Fruit fly (Drosophila melanogaster) whole organism, embryonic: ENCODE measurements around the gene mio.

Source experiments
- BtbVII ChIP-seq: fragments of 200-800 bp; sonication (Bioruptor generic); optimal IDR thresholded peaks from 3 replicates; lab custom pipeline; 2017; ENCODE audit warnings: missing biosample characterization, mild to moderate bottlenecking, missing genetic modification characterization
- CG11723 ChIP-seq: fragments of 200-800 bp; sonication (Bioruptor generic); optimal IDR thresholded peaks from 2 replicates; lab custom pipeline; 2017; ENCODE audit warnings: missing biosample characterization, mild to moderate bottlenecking, missing genetic modification characterization
- CG1233 ChIP-seq: fragments of 200-800 bp; sonication (Bioruptor generic); optimal IDR thresholded peaks from 4 replicates; lab custom pipeline; 2018; ENCODE audit warnings: missing biosample characterization, mild to moderate bottlenecking, missing genetic modification characterization
- CG12769 ChIP-seq: fragments of 200-800 bp; sonication (Bioruptor generic); optimal IDR thresholded peaks from 2 replicates; lab custom pipeline; 2019; ENCODE audit warnings: missing biosample characterization, mild to moderate bottlenecking, missing genetic modification characterization, moderate library complexity
- CG15011 ChIP-seq: fragments of 200-800 bp; sonication (Bioruptor generic); optimal IDR thresholded peaks from 3 replicates; lab custom pipeline; 2018; ENCODE audit warnings: missing biosample characterization, mild to moderate bottlenecking, missing genetic modification characterization
- CG15073 ChIP-seq: fragments of 200-800 bp; sonication (Bioruptor generic); optimal IDR thresholded peaks from 2 replicates; lab custom pipeline; 2016; ENCODE audit warnings: missing biosample characterization, missing genetic modification characterization
- CG15514 ChIP-seq: fragments of 200-800 bp; sonication (Bioruptor generic); optimal IDR thresholded peaks from 3 replicates; lab custom pipeline; 2017; ENCODE audit warnings: missing biosample characterization, missing genetic modification characterization, mild to moderate bottlenecking, moderate library complexity, missing genetic modification reagents
- CG16815 ChIP-seq: fragments of 200-800 bp; sonication (Bioruptor generic); optimal IDR thresholded peaks from 3 replicates; lab custom pipeline; 2017; ENCODE audit warnings: missing biosample characterization, mild to moderate bottlenecking, missing genetic modification characterization
- CG2202 ChIP-seq: fragments of 200-800 bp; sonication (Bioruptor generic); optimal IDR thresholded peaks from 2 replicates; lab custom pipeline; 2018; ENCODE audit warnings: missing biosample characterization, mild to moderate bottlenecking, missing genetic modification characterization
- CG30020 ChIP-seq: fragments of 200-800 bp; optimal IDR thresholded peaks from 2 replicates; lab custom pipeline; 2019; ENCODE audit warnings: missing biosample characterization, mild to moderate bottlenecking, missing genetic modification characterization, moderate library complexity
- CG30431 ChIP-seq: fragments of 200-800 bp; sonication (Bioruptor generic); optimal IDR thresholded peaks from 2 replicates; lab custom pipeline; 2017; ENCODE audit warnings: missing biosample characterization, missing genetic modification characterization
- CG31365 ChIP-seq: fragments of 200-800 bp; sonication (Bioruptor generic); optimal IDR thresholded peaks from 2 replicates; lab custom pipeline; 2018; ENCODE audit warnings: missing biosample characterization, mild to moderate bottlenecking, missing genetic modification characterization
- CG32772 ChIP-seq: fragments of 200-800 bp; sonication (Bioruptor generic); IDR thresholded peaks from 2 replicates; pipeline ENCODE4 v1.3.6; 2022; ENCODE audit warnings: missing biosample characterization, missing genetic modification characterization
- CG33213 ChIP-seq: fragments of 200-800 bp; sonication (Bioruptor generic); optimal IDR thresholded peaks from 3 replicates; lab custom pipeline; 2016; ENCODE audit warnings: missing biosample characterization, missing genetic modification characterization
- CG34376 ChIP-seq: fragments of 200-800 bp; sonication (Bioruptor generic); optimal IDR thresholded peaks from 2 replicates; lab custom pipeline; 2018; ENCODE audit warnings: missing biosample characterization, mild to moderate bottlenecking, missing genetic modification characterization
- CG42726 ChIP-seq: fragments of 200-800 bp; sonication (Bioruptor generic); IDR thresholded peaks from 2 replicates; pipeline ENCODE4 v1.3.6; 2022; ENCODE audit warnings: missing biosample characterization, missing genetic modification characterization; ENCODE audit not compliant: partially characterized antibody
- CG4617 ChIP-seq: fragments of 200-800 bp; sonication (Bioruptor generic); optimal IDR thresholded peaks from 3 replicates; lab custom pipeline; 2016; ENCODE audit warnings: missing biosample characterization, missing genetic modification characterization, borderline replicate concordance
- CG5180 ChIP-seq: fragments of 200-800 bp; sonication (Bioruptor generic); optimal IDR thresholded peaks from 3 replicates; lab custom pipeline; 2017; ENCODE audit warnings: missing biosample characterization, missing genetic modification characterization, mild to moderate bottlenecking, moderate library complexity, missing genetic modification reagents
- CG7928 ChIP-seq: fragments of 200-800 bp; sonication (Bioruptor generic); optimal IDR thresholded peaks from 2 replicates; lab custom pipeline; 2017; ENCODE audit warnings: missing biosample characterization, mild to moderate bottlenecking, missing genetic modification characterization
- CG8478 ChIP-seq: fragments of >200 bp; optimal IDR thresholded peaks from 2 replicates; lab custom pipeline; 2018
- CG9437 ChIP-seq: fragments of 200-800 bp; sonication (Bioruptor generic); optimal IDR thresholded peaks from 2 replicates; lab custom pipeline; 2018; ENCODE audit warnings: missing biosample characterization, mild to moderate bottlenecking, missing genetic modification characterization
- CHES-1-like ChIP-seq: fragments of 200-800 bp; sonication (Bioruptor generic); optimal IDR thresholded peaks from 2 replicates; lab custom pipeline; 2016; ENCODE audit warnings: missing biosample characterization, missing genetic modification characterization
- D ChIP-seq, 2 experiments: fragments of 200-800 bp in 1 of 2; fragments of >200 bp in 1 of 2; sonication (Bioruptor generic) in 1 of 2; optimal IDR thresholded peaks; 2 replicates in 1 of 2; 3 replicates in 1 of 2; lab custom pipeline; 2017; ENCODE audit warnings: mild to moderate bottlenecking in 1 of 2, missing biosample characterization in 1 of 2, missing genetic modification characterization in 1 of 2, missing genetic modification reagents in 1 of 2
- Eip74EF ChIP-seq, 2 experiments: fragments of 200-800 bp in 1 of 2; fragments of >200 bp in 1 of 2; sonication (Bioruptor generic) in 1 of 2; optimal IDR thresholded peaks; 2 replicates each; lab custom pipeline; 2017 to 2019; ENCODE audit warnings: missing biosample characterization in 2 of 2, missing genetic modification characterization in 2 of 2, mild to moderate bottlenecking in 1 of 2, moderate library complexity in 1 of 2
- Lim3 ChIP-seq: fragments of 200-800 bp; sonication (Bioruptor generic); IDR thresholded peaks from 2 replicates; pipeline ENCODE4 v1.3.6; 2022; ENCODE audit warnings: missing biosample characterization, missing genetic modification characterization
- Meics ChIP-seq: fragments of 200-800 bp; sonication (Bioruptor generic); optimal IDR thresholded peaks from 2 replicates; lab custom pipeline; 2017; ENCODE audit warnings: missing biosample characterization, mild to moderate bottlenecking, missing genetic modification characterization
- Mrtf ChIP-seq: fragments of 200-800 bp; sonication (Bioruptor generic); IDR thresholded peaks from 3 replicates; pipeline ENCODE4 v1.3.6; 2022; ENCODE audit warnings: missing biosample characterization, missing genetic modification characterization
- Nf-YB ChIP-seq: fragments of 200-800 bp; sonication (Bioruptor generic); optimal IDR thresholded peaks from 3 replicates; lab custom pipeline; 2019; ENCODE audit warnings: missing biosample characterization, mild to moderate bottlenecking, missing genetic modification characterization, moderate library complexity
- Pdp1 ChIP-seq, 2 experiments: fragments of 200-800 bp; sonication (Bioruptor generic); optimal IDR thresholded peaks; 3 replicates each; lab custom pipeline; 2016; ENCODE audit warnings: missing biosample characterization in 2 of 2, missing genetic modification characterization in 2 of 2, mild to moderate bottlenecking in 1 of 2, moderate library complexity in 1 of 2
- Sin3A ChIP-seq: fragments of >200 bp; optimal IDR thresholded peaks from 2 replicates; lab custom pipeline; 2018
- Tbp ChIP-seq: fragments of >200 bp; optimal IDR thresholded peaks from 2 replicates; lab custom pipeline; 2018; ENCODE audit warnings: missing biosample characterization, missing genetic modification characterization
- ato ChIP-seq: fragments of 200-800 bp; sonication (Bioruptor generic); IDR thresholded peaks from 2 replicates; pipeline ENCODE4 v1.3.6; 2022; ENCODE audit warnings: missing biosample characterization, missing genetic modification characterization; ENCODE audit not compliant: partially characterized antibody
- bcd ChIP-seq: fragments of 200-800 bp; sonication (Bioruptor generic); optimal IDR thresholded peaks from 2 replicates; lab custom pipeline; 2017; ENCODE audit warnings: missing biosample characterization, mild to moderate bottlenecking, missing genetic modification characterization
- chinmo ChIP-seq: fragments of 200-800 bp; sonication (Bioruptor generic); IDR thresholded peaks from 4 replicates; pipeline ENCODE4 v1.3.6; 2022; ENCODE audit warnings: missing biosample characterization, missing genetic modification characterization; ENCODE audit not compliant: partially characterized antibody
- emc ChIP-seq: fragments of 200-800 bp; sonication (Bioruptor generic); optimal IDR thresholded peaks from 2 replicates; lab custom pipeline; 2016; ENCODE audit warnings: missing biosample characterization, missing genetic modification characterization
- exex ChIP-seq: fragments of 200-800 bp; sonication (Bioruptor generic); optimal IDR thresholded peaks from 4 replicates; lab custom pipeline; 2018; ENCODE audit warnings: missing biosample characterization, mild to moderate bottlenecking, missing genetic modification characterization, moderate library complexity
- grn ChIP-seq: fragments of 200-800 bp; sonication (Bioruptor generic); optimal IDR thresholded peaks from 3 replicates; lab custom pipeline; 2017; ENCODE audit warnings: missing biosample characterization, missing genetic modification characterization
- hb ChIP-seq: fragments of 200-800 bp; sonication (Bioruptor generic); IDR thresholded peaks from 3 replicates; pipeline ENCODE4 v1.3.6; 2022; ENCODE audit warnings: missing biosample characterization, missing genetic modification characterization; ENCODE audit not compliant: partially characterized antibody
- hth ChIP-seq: fragments of >200 bp; optimal IDR thresholded peaks from 2 replicates; lab custom pipeline; 2017; ENCODE audit warnings: inconsistent platforms
- jigr1 ChIP-seq: fragments of 200-800 bp; sonication (Bioruptor generic); IDR thresholded peaks from 3 replicates; pipeline ENCODE4 v1.3.6; 2022; ENCODE audit warnings: missing biosample characterization, missing genetic modification characterization
- kay ChIP-seq: fragments of 200-800 bp; sonication (Bioruptor generic); optimal IDR thresholded peaks from 2 replicates; lab custom pipeline; 2016; ENCODE audit warnings: missing biosample characterization, missing genetic modification characterization
- pan ChIP-seq, 4 experiments: fragments of >200 bp in 3 of 4; fragments of 200-800 bp in 1 of 4; sonication (Bioruptor generic) in 1 of 4; optimal IDR thresholded peaks in 3 of 4; IDR thresholded peaks in 1 of 4; 2 replicates each; pipeline versions ENCODE4 v1.3.6 to Lab custom; 2017 to 2022; ENCODE audit warnings: missing biosample characterization in 2 of 4, missing genetic modification characterization in 2 of 4, mixed read lengths in 1 of 4
- prd ChIP-seq, 3 experiments: fragments of >200 bp in 2 of 3; fragments of 200-800 bp in 1 of 3; sonication (Bioruptor generic) in 1 of 3; optimal IDR thresholded peaks in 2 of 3; IDR thresholded peaks in 1 of 3; 2 replicates in 2 of 3; 3 replicates in 1 of 3; pipeline versions ENCODE4 v1.3.6 to Lab custom; 2017 to 2022; ENCODE audit warnings: missing biosample characterization in 1 of 3, missing genetic modification characterization in 1 of 3
- scrt ChIP-seq: fragments of 200-800 bp; sonication (Bioruptor generic); optimal IDR thresholded peaks from 2 replicates; lab custom pipeline; 2018; ENCODE audit warnings: missing biosample characterization, mild to moderate bottlenecking, missing genetic modification characterization, moderate library complexity
- sens-2 ChIP-seq: fragments of 200-800 bp; sonication (Bioruptor generic); IDR thresholded peaks from 2 replicates; pipeline ENCODE4 v1.3.6; 2022; ENCODE audit warnings: missing biosample characterization, missing genetic modification characterization
- tll ChIP-seq, 2 experiments: fragments of 200-800 bp in 1 of 2; fragments of >200 bp in 1 of 2; sonication (Bioruptor generic) in 1 of 2; optimal IDR thresholded peaks; 2 replicates each; lab custom pipeline; 2017 to 2019; ENCODE audit warnings: missing biosample characterization in 2 of 2, missing genetic modification characterization in 2 of 2, mild to moderate bottlenecking in 1 of 2, moderate library complexity in 1 of 2
- ttk ChIP-seq: fragments of 200-800 bp; sonication (Bioruptor generic); IDR thresholded peaks from 2 replicates; pipeline ENCODE4 v2.1.2; 2022; ENCODE audit warnings: missing biosample characterization, missing genetic modification characterization
- vnd ChIP-seq: fragments of 200-800 bp; sonication (Bioruptor generic); IDR thresholded peaks from 3 replicates; pipeline ENCODE4 v1.3.6; 2022; ENCODE audit warnings: missing biosample characterization, missing genetic modification characterization; ENCODE audit not compliant: partially characterized antibody

Gene mio

dm6 chr2L:2179366-2179765 is 37.7 kb upstream of the mio start (continued):
- peak; percentile 38 for TF ChIP-seq CG5180 (GFP tag; lab: Kevin White, UChicago)
- peak; percentile 46 for TF ChIP-seq Nf-YB
- peak; percentile 29 for TF ChIP-seq CG15011
- peak; percentile 67 for TF ChIP-seq emc (GFP tag; lab: Kevin White, UChicago)
- TF ChIP-seq hth (lab: Kevin White, UChicago): no peak
- TF ChIP-seq Sin3A: no peak
- peak; percentile 33 for TF ChIP-seq CG9437 (GFP tag; lab: Kevin White, UChicago)
- no peak for TF ChIP-seq D (optimal IDR thresholded peaks at IDR 0.05; lab: Kevin White, UChicago)
- TF ChIP-seq D (GFP tag; optimal IDR thresholded peaks at IDR 0.05; lab: Kevin White, UChicago): no peak
- TF ChIP-seq sens-2 (GFP tag; lab: Robert Waterston, UW): no peak
- no peak for TF ChIP-seq CG2202 (tag; lab: Kevin White, UChicago)
- peak; percentile 24 for TF ChIP-seq CG33213 (GFP tag; lab: Kevin White, UChicago)
- peak; percentile 31 for TF ChIP-seq CG34376 (GFP tag; lab: Kevin White, UChicago)
- peak; percentile 80 for TF ChIP-seq Meics (GFP tag; lab: Kevin White, UChicago)
- peak; percentile 39 for TF ChIP-seq CG15514 (GFP tag; lab: Kevin White, UChicago)
- TF ChIP-seq pan (optimal IDR thresholded peaks at IDR 0.05; lab: Kevin White, UChicago): no peak
- TF ChIP-seq pan (GFP tag; optimal IDR thresholded peaks at IDR 0.05 in 1 of 2, IDR thresholded peaks at IDR 0.05 in 1 of 2): peak in 1 of 2 experiments; percentile 75
- TF ChIP-seq grn (GFP tag; lab: Kevin White, UChicago): peak; percentile 45
- peak; percentile 44 for TF ChIP-seq ttk (GFP tag; lab: Robert Waterston, UW)
- TF ChIP-seq ato (GFP tag; lab: Robert Waterston, UW): no peak
- TF ChIP-seq hb (GFP tag; lab: Robert Waterston, UW): no peak
- peak; percentile 67 for TF ChIP-seq CHES-1-like (GFP tag; lab: Kevin White, UChicago)
- TF ChIP-seq CG32772 (GFP tag; lab: Robert Waterston, UW): peak; percentile 66
- peak; percentile 89 for TF ChIP-seq exex
- TF ChIP-seq kay: peak; percentile 8
- TF ChIP-seq Mrtf (GFP tag; lab: Robert Waterston, UW): peak; percentile 68
- TF ChIP-seq Tbp (GFP tag; lab: Kevin White, UChicago): no peak
- peak; percentile 45 for TF ChIP-seq CG31365 (tag; lab: Kevin White, UChicago)
- TF ChIP-seq CG30431 (GFP tag; lab: Kevin White, UChicago): peak; percentile 44

dm6 chr2L:2180120-2180539 is 37.0 kb upstream of the mio start:
- TF ChIP-seq chinmo (GFP tag; lab: Robert Waterston, UW) (peak; percentile 51; the same call in 1 of the 4 replicates), CG4617 (GFP tag; lab: Kevin White, UChicago) (peak; percentile 46), tll (GFP tag; optimal IDR thresholded peaks at IDR 0.05; lab: Kevin White, UChicago) (peak in 1 of 2 experiments; percentile 31), scrt (GFP tag; lab: Kevin White, UChicago) (peak; percentile 82), bcd (GFP tag; lab: Kevin White, UChicago) (peak; percentile 90), Lim3 (peak; percentile 76), CG11723 (GFP tag; lab: Kevin White, UChicago) (peak; percentile 85), Pdp1 (GFP tag; optimal IDR thresholded peaks at IDR 0.05; lab: Kevin White, UChicago) (peak; percentile 78 to 83), Eip74EF (GFP tag; optimal IDR thresholded peaks at IDR 0.05; lab: Kevin White, UChicago) (peak in 1 of 2 experiments; percentile 92), CG30020 (tag; lab: Kevin White, UChicago) (peak; percentile 47), BtbVII (GFP tag; lab: Kevin White, UChicago) (peak; percentile 82), CG12769 (tag; lab: Kevin White, UChicago) (peak; percentile 89), vnd (GFP tag; lab: Robert Waterston, UW) (no peak), CG42726 (GFP tag; lab: Robert Waterston, UW) (no peak), CG8478 (lab: Kevin White, UChicago) (no peak), CG15073 (GFP tag; lab: Kevin White, UChicago) (peak; percentile 55), CG7928 (GFP tag; lab: Kevin White, UChicago) (peak; percentile 27), prd (optimal IDR thresholded peaks at IDR 0.05; lab: Kevin White, UChicago) (no peak), prd (GFP tag; IDR thresholded peaks at IDR 0.05; lab: Robert Waterston, UW) (peak; percentile 93), CG16815 (GFP tag; lab: Kevin White, UChicago) (peak; percentile 78), CG1233 (peak; percentile 85), jigr1 (GFP tag; lab: Robert Waterston, UW) (peak; percentile 80)
